Worm (Caenorhabditis elegans) whole organism, L4/young adult: Measurements from ENCODE around the gene B0250.18.

Source experiments
- W03F9.2 ChIP-seq: fragments of 150-350 bp; optimal IDR thresholded peaks from 2 replicates; lab custom pipeline; 2014; ENCODE audit warnings: missing biosample characterization, missing genetic modification characterization
- dao-5 ChIP-seq: sonication (generic microtip); optimal IDR thresholded peaks from 2 replicates; lab custom pipeline; 2016; ENCODE audit warnings: missing genotype, missing genetic modification characterization, moderate library complexity, missing compliant biosample characterization
- him-1 ChIP-seq: sonication (generic microtip); optimal IDR thresholded peaks from 2 replicates; lab custom pipeline; 2016; ENCODE audit warnings: missing genotype, missing genetic modification reagents, missing genetic modification characterization, missing compliant biosample characterization

The B0250.18 gene

DNA sequence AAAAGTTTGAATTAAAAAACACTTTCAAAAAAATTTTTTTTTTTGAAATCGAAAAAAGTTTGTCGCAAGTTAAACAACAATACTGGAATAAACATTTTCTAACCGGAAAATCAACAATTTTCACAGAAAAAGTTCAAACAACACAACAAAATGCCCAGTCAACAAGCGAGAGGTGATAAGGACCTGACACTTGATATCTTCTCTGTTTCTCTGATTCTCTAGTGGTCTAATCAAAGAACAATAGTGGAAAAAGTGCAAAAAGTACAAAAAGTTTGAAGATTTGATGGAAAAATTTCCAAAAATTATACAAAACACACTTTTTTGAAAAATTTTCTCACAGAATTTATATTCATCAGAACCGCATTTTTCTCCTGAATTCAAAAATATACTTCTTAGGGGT is 37.3 kb downstream of the B0250.18 start:
- TF ChIP-seq him-1 (no peak), W03F9.2 (no peak), dao-5 (tag; lab: Kevin White, UChicago) (no peak)

- TF ChIP-seq W03F9.2 = no peak
- TF ChIP-seq him-1 = no peak
- TF ChIP-seq dao-5 (tag; lab: Kevin White, UChicago) = no peak
These were observed 38.0 kb downstream of the B0250.18 start for ce11 chrV:20422738-20423137.

DNA sequence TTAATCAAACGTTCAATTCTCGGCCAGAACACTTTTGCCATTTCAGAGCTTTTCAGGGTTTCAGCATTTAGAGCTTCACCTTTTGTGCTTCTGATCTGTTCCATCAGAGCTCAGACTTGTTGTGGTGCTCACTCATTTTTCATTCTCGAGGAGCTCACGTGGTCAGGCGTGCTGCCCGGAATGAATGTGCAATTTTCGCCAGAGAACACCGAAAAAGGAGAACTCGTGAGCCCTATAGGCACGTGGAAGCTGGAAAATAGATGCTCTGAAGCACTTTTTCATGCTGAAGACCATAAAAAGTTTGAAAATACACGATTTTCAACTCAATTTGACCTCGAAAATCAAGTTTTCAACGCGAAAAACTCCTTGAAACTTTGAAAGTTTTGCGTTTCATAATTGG is 41.1 kb downstream of the B0250.18 start:
- TF ChIP-seq dao-5 (tag; lab: Kevin White, UChicago) = no peak
- no peak for TF ChIP-seq W03F9.2
- TF ChIP-seq him-1 = no peak

ce11 chrV:20418768-20419167 is 41.9 kb downstream of the B0250.18 start:
- TF ChIP-seq him-1 = no peak
- no peak for TF ChIP-seq dao-5 (tag; lab: Kevin White, UChicago)
- no peak for TF ChIP-seq W03F9.2

ce11 chrV:20417809-20418208 is 42.9 kb downstream of the B0250.18 start:
- TF ChIP-seq W03F9.2 (no peak), him-1 (no peak), dao-5 (tag; lab: Kevin White, UChicago) (no peak)

- TF ChIP-seq dao-5 (tag; lab: Kevin White, UChicago) = no peak
- TF ChIP-seq W03F9.2 = no peak
- no peak for TF ChIP-seq him-1
These were observed 43.9 kb downstream of the B0250.18 start for ce11 chrV:20416790-20417189.

ce11 chrV:20416335-20416734 is 44.4 kb downstream of the B0250.18 start:
- no peak for TF ChIP-seq W03F9.2
- no peak for TF ChIP-seq him-1
- TF ChIP-seq dao-5 (tag; lab: Kevin White, UChicago) = no peak

DNA sequence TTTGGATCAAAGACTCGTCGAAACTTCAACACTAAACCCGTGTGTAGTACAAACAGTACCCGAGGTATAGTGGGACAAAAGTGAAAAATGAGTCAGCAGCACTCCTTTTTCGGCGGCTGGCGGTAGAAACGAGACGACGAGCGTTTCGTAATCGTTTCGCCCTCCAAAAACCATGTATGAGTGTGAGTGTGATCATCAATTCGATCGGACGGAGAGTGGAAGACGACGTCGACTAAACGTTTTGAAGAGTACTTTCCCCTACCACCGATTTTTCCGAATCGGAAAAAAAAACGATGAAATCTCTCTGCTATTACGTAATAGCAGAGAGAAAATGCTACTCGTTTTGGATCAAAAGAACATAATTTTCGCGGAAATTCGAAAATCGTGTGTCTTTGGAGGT is 45.3 kb downstream of the B0250.18 start:
- no peak for TF ChIP-seq W03F9.2
- TF ChIP-seq him-1 = no peak
- no peak for TF ChIP-seq dao-5 (tag; lab: Kevin White, UChicago)

ce11 chrV:20413936-20414335 is 46.8 kb downstream of the B0250.18 start:
- no peak for TF ChIP-seq W03F9.2
- TF ChIP-seq dao-5 (tag; lab: Kevin White, UChicago) = no peak
- no peak for TF ChIP-seq him-1

DNA sequence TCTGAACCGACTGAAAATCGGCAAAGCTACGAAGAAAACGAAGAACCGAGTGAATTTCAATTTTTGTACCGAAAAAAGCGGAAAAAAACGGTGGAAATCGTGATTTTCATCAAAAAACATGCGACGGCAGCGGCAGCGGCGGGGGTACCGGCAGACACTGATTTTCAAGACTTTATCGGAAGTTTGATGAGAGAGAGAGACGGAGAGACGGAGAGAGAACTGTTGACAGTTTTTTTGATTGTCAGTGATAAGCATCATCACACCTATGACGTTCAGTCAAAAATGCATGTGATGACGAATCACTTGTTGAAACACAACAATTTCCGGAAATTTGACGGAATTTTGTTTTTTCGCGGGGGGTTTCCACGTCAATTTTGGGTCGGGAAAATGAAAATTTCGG is 47.3 kb downstream of the B0250.18 start:
- no peak for TF ChIP-seq dao-5 (tag; lab: Kevin White, UChicago)
- TF ChIP-seq him-1 = no peak
- TF ChIP-seq W03F9.2 = no peak

DNA sequence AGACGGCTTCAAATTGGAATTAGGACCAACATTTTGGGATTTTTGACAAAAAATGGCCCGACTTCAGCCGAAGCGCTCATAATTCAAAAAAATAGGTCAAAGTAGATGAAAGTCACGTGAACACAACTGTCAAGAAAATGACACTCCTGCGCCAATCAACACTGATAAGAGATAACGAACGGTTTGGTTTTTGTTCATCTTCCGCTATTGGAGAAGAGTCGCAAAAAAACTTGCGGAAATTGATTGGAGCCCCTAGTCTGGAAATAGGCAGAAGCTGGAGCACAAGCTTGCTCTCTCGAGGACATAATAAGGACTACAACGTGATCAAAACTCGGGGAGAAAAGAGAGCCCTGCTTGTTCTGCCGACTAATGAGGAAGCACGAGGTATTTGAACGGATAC is 48.5 kb downstream of the B0250.18 start:
- TF ChIP-seq W03F9.2 = no peak
- no peak for TF ChIP-seq him-1
- TF ChIP-seq dao-5 (tag; lab: Kevin White, UChicago) = no peak

ce11 chrV:20411659-20412058 is 49.0 kb downstream of the B0250.18 start, which contains the start of gene F53H2.3:
Gene F53H2.3, minus strand, starts transcription at chrV:20411759.
- no peak for TF ChIP-seq W03F9.2
- no peak for TF ChIP-seq dao-5 (tag; lab: Kevin White, UChicago)
- TF ChIP-seq him-1 = no peak

DNA sequence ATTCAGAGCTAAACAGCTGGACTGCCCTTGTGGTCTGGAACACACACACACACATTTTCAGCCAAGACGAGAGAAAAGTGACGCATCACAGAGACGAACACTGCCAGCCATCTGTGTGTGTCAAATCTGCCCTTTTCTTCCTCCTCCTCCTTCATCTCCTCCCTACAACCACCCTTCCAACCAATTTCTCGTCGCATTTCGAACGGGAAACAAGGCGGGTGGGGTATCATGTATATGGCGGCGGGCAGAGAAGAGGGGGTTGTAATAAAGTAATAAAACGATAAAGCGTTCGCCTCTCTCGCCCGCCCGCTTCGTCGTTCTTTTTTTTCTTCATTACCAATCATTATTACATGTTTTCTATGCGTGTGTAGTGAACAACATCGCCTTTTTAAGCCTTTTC is 50.4 kb downstream of the B0250.18 start:
- TF ChIP-seq W03F9.2 (no peak), him-1 (no peak), dao-5 (tag; lab: Kevin White, UChicago) (no peak)

DNA sequence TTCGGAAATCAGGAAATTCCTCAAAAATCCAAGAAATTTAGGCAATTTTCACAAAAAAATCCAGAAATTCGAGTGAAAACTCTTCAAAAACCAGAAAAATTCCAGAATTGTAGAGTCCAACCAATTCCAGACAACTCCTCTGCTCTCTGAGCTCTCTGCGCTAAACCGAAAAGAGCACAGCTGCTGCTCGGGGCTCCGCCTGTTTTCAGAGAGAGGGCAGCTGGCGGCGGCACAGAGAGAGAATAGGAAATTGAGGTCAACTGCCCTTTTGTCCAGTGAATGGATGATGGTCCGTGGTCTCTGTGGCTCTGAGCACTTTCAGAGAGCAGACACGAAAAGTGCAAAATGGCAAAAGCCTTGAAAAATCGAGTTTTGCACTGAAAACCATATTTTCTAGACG is 51.7 kb downstream of the B0250.18 start:
- TF ChIP-seq W03F9.2 (no peak), him-1 (no peak), dao-5 (tag; lab: Kevin White, UChicago) (no peak)

DNA sequence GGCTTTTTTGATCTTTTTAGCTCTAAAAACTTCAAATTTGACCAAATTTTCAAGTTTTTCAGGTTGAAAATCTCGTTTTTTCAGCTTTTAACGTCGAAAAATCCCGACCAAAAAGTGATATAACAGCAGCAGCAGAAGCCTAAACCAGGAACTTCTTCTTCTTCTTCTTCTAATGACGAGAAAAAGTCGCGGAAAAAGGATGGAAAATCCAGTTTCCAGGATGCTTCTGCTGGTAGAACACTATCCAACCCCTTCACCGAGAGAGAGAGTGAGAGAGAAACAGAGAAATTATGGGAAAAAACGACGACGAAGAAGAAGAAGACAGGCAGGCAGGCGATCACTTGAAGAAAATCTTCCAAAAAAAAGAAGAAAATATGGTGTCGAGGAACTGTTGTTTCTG is 53.9 kb downstream of the B0250.18 start:
- TF ChIP-seq him-1 (no peak), W03F9.2 (no peak), dao-5 (tag; lab: Kevin White, UChicago) (no peak)
